Worm (Caenorhabditis elegans): ENCODE results near the gene C50E3.6.

- TF ChIP-seq ama-1 (optimal IDR thresholded peaks at IDR 0.05) = no peak
- no peak for TF ChIP-seq hmbx-1 (tag; optimal IDR thresholded peaks at IDR 0.05)
- no peak for TF ChIP-seq ets-7 (tag; optimal IDR thresholded peaks at IDR 0.05)
These were observed 51.3 kb downstream of the C50E3.6 start, which contains the start of gene srh-268 for ce11 chrV:7539015-7539414.
